Fruit fly (Drosophila melanogaster) whole organism, prepupa: ENCODE measurements around the gene CG2924.
A peak's percentile ranks its signal among the peaks of the same experiment; 100 is the strongest.

Experiments used
- Blimp-1 ChIP-seq: fragments of 200-800 bp; sonication (Bioruptor generic); optimal IDR thresholded peaks from 3 replicates; lab custom pipeline; 2017; ENCODE audit warnings: missing biosample characterization, missing genetic modification characterization, mild to moderate bottlenecking, moderate library complexity, missing genetic modification reagents
- CG10631 ChIP-seq: fragments of 200-800 bp; sonication (Bioruptor generic); optimal IDR thresholded peaks from 2 replicates; lab custom pipeline; 2016; ENCODE audit warnings: missing biosample characterization, missing genetic modification characterization
- CG11294 ChIP-seq: fragments of 200-800 bp; sonication (Bioruptor generic); IDR thresholded peaks from 2 replicates; pipeline ENCODE4 v1.3.6; 2022; ENCODE audit warnings: missing biosample characterization, missing genetic modification characterization
- CG11762 ChIP-seq: fragments of 200-800 bp; sonication (Bioruptor generic); optimal IDR thresholded peaks from 3 replicates; lab custom pipeline; 2016; ENCODE audit warnings: missing biosample characterization, missing genetic modification characterization; ENCODE audit not compliant: insufficient read depth
- CG11902 ChIP-seq: fragments of 200-800 bp; sonication (Bioruptor generic); optimal IDR thresholded peaks from 3 replicates; lab custom pipeline; 2016; ENCODE audit warnings: missing biosample characterization, missing genetic modification characterization
- CG15336 ChIP-seq: fragments of 200-800 bp; sonication (Bioruptor generic); IDR thresholded peaks from 2 replicates; pipeline ENCODE4 v1.3.6; 2022; ENCODE audit warnings: missing biosample characterization, missing genetic modification characterization
- CG1621 ChIP-seq: fragments of 200-800 bp; sonication (Bioruptor generic); optimal IDR thresholded peaks from 3 replicates; lab custom pipeline; 2018; ENCODE audit warnings: missing biosample characterization, mild to moderate bottlenecking, missing genetic modification characterization
- CG16779 ChIP-seq: fragments of 200-800 bp; sonication (Bioruptor generic); optimal IDR thresholded peaks from 3 replicates; lab custom pipeline; 2017; ENCODE audit warnings: missing biosample characterization, mild to moderate bottlenecking, missing genetic modification characterization
- CG3032 ChIP-seq: fragments of 200-800 bp; optimal IDR thresholded peaks from 2 replicates; lab custom pipeline; 2019; ENCODE audit warnings: missing biosample characterization, mild to moderate bottlenecking, missing genetic modification characterization, moderate library complexity
- CG31627 ChIP-seq: fragments of 200-800 bp; sonication (Bioruptor generic); optimal IDR thresholded peaks from 3 replicates; lab custom pipeline; 2016; ENCODE audit warnings: missing biosample characterization, missing genetic modification characterization
- CG32006 ChIP-seq: fragments of 200-800 bp; sonication (Bioruptor generic); optimal IDR thresholded peaks from 3 replicates; lab custom pipeline; 2017; ENCODE audit warnings: missing biosample characterization, mild to moderate bottlenecking, missing genetic modification characterization
- CG34406 ChIP-seq: fragments of 200-800 bp; sonication (Bioruptor generic); optimal IDR thresholded peaks from 3 replicates; lab custom pipeline; 2016; ENCODE audit warnings: missing biosample characterization, missing genetic modification characterization
- CG3919 ChIP-seq: fragments of 200-800 bp; sonication (Bioruptor generic); optimal IDR thresholded peaks from 3 replicates; lab custom pipeline; 2016; ENCODE audit warnings: missing biosample characterization, missing genetic modification characterization
- CG4318 ChIP-seq: fragments of 200-800 bp; sonication (Bioruptor generic); optimal IDR thresholded peaks from 3 replicates; lab custom pipeline; 2017; ENCODE audit warnings: missing biosample characterization, mild to moderate bottlenecking, missing genetic modification characterization
- CG6163 ChIP-seq: fragments of 200-800 bp; sonication (Bioruptor generic); IDR thresholded peaks from 3 replicates; pipeline ENCODE4 v1.3.6; 2022; ENCODE audit warnings: missing biosample characterization, missing genetic modification characterization
- CG6792 ChIP-seq: fragments of 200-800 bp; sonication (Bioruptor generic); optimal IDR thresholded peaks from 3 replicates; lab custom pipeline; 2016; ENCODE audit warnings: missing biosample characterization, missing genetic modification characterization
- CG6808 ChIP-seq: fragments of 200-800 bp; sonication (Bioruptor generic); optimal IDR thresholded peaks from 3 replicates; lab custom pipeline; 2017; ENCODE audit warnings: missing biosample characterization, missing genetic modification characterization, mild to moderate bottlenecking, moderate library complexity, missing genetic modification reagents
- CG6854 ChIP-seq: fragments of 200-800 bp; sonication (Bioruptor generic); optimal IDR thresholded peaks from 2 replicates; lab custom pipeline; 2017; ENCODE audit warnings: missing biosample characterization, mild to moderate bottlenecking, missing genetic modification characterization
- CG8319 ChIP-seq: fragments of 200-800 bp; sonication (Bioruptor generic); optimal IDR thresholded peaks from 3 replicates; lab custom pipeline; 2016; ENCODE audit warnings: missing biosample characterization, missing genetic modification characterization
- CG8632 ChIP-seq: fragments of 200-800 bp; sonication (Bioruptor generic); optimal IDR thresholded peaks from 3 replicates; lab custom pipeline; 2016; ENCODE audit warnings: missing biosample characterization, missing genetic modification characterization
- CG9139 ChIP-seq: fragments of 200-800 bp; sonication (Bioruptor generic); optimal IDR thresholded peaks from 3 replicates; lab custom pipeline; 2017; ENCODE audit warnings: missing biosample characterization, mild to moderate bottlenecking, missing genetic modification characterization
- Eip75B ChIP-seq: fragments of 200-800 bp; sonication (Bioruptor generic); optimal IDR thresholded peaks from 3 replicates; lab custom pipeline; 2016; ENCODE audit warnings: missing biosample characterization, missing genetic modification characterization
- Eip78C ChIP-seq: fragments of 200-800 bp; sonication (Bioruptor generic); peaks from one replicate; lab custom pipeline; 2016; ENCODE audit warnings: missing biosample characterization, missing genetic modification characterization
- Eip93F ChIP-seq: fragments of 200-800 bp; sonication (Bioruptor generic); optimal IDR thresholded peaks from 2 replicates; lab custom pipeline; 2016; ENCODE audit warnings: missing biosample characterization, mild to moderate bottlenecking, missing genetic modification characterization
- Ets21C ChIP-seq: fragments of 200-800 bp; sonication (Bioruptor generic); optimal IDR thresholded peaks from 3 replicates; lab custom pipeline; 2016; ENCODE audit warnings: missing biosample characterization, missing genetic modification characterization
- Ets96B ChIP-seq: fragments of 200-800 bp; optimal IDR thresholded peaks from 2 replicates; lab custom pipeline; 2019; ENCODE audit warnings: missing biosample characterization, mild to moderate bottlenecking, missing genetic modification characterization, moderate library complexity
- Gug ChIP-seq: fragments of 200-800 bp; sonication (Bioruptor generic); IDR thresholded peaks from 2 replicates; pipeline ENCODE4 v1.3.6; 2022; ENCODE audit warnings: missing biosample characterization, missing genetic modification characterization
- Hr38 ChIP-seq: sonication (Bioruptor generic); optimal IDR thresholded peaks from 2 replicates; lab custom pipeline; 2016; ENCODE audit warnings: missing biosample characterization, missing genetic modification characterization
- Hr39 ChIP-seq: fragments of 200-800 bp; sonication (Bioruptor generic); optimal IDR thresholded peaks from 2 replicates; lab custom pipeline; 2016; ENCODE audit warnings: missing biosample characterization, missing genetic modification characterization
- Hr4 ChIP-seq: fragments of 200-800 bp; sonication (Bioruptor generic); optimal IDR thresholded peaks from 3 replicates; lab custom pipeline; 2016; ENCODE audit warnings: missing biosample characterization, missing genetic modification characterization
- Lpt ChIP-seq: fragments of 200-800 bp; sonication (Bioruptor generic); optimal IDR thresholded peaks from 3 replicates; lab custom pipeline; 2016; ENCODE audit warnings: missing biosample characterization, missing genetic modification characterization
- Met ChIP-seq: fragments of 200-800 bp; sonication (Bioruptor generic); optimal IDR thresholded peaks from 3 replicates; lab custom pipeline; 2016; ENCODE audit warnings: missing biosample characterization, missing genetic modification characterization
- OdsH ChIP-seq: fragments of 200-800 bp; sonication (Bioruptor generic); optimal IDR thresholded peaks from 3 replicates; lab custom pipeline; 2016; ENCODE audit warnings: missing biosample characterization, missing genetic modification characterization
- Smox ChIP-seq: fragments of 200-800 bp; sonication (Bioruptor generic); optimal IDR thresholded peaks from 3 replicates; lab custom pipeline; 2016; ENCODE audit warnings: missing biosample characterization, missing genetic modification characterization
- Sox102F ChIP-seq: fragments of 200-800 bp; sonication (Bioruptor generic); optimal IDR thresholded peaks from 2 replicates; lab custom pipeline; 2016; ENCODE audit warnings: missing biosample characterization, mild to moderate bottlenecking, missing genetic modification characterization
- Sox14 ChIP-seq: fragments of 200-800 bp; sonication (Bioruptor generic); optimal IDR thresholded peaks from 3 replicates; lab custom pipeline; 2016; ENCODE audit warnings: missing biosample characterization, missing genetic modification characterization
- Sox15 ChIP-seq: fragments of 200-800 bp; sonication (Bioruptor generic); optimal IDR thresholded peaks from 3 replicates; lab custom pipeline; 2016; ENCODE audit warnings: missing biosample characterization, missing genetic modification characterization
- achi ChIP-seq: fragments of 200-800 bp; sonication (Bioruptor generic); optimal IDR thresholded peaks from 3 replicates; lab custom pipeline; 2016; ENCODE audit warnings: missing biosample characterization, missing genetic modification characterization
- acj6 ChIP-seq: fragments of 200-800 bp; sonication (Bioruptor generic); optimal IDR thresholded peaks from 3 replicates; lab custom pipeline; 2016; ENCODE audit warnings: missing biosample characterization, missing genetic modification characterization
- cyc ChIP-seq: fragments of 200-800 bp; sonication (Bioruptor generic); optimal IDR thresholded peaks from 3 replicates; lab custom pipeline; 2016; ENCODE audit warnings: missing biosample characterization, missing genetic modification characterization
- dac ChIP-seq: fragments of 200-800 bp; sonication (Bioruptor generic); optimal IDR thresholded peaks from 2 replicates; lab custom pipeline; 2017; ENCODE audit warnings: missing biosample characterization, mild to moderate bottlenecking, missing genetic modification characterization
- eg ChIP-seq: fragments of 200-800 bp; sonication (Bioruptor generic); IDR thresholded peaks from 3 replicates; pipeline ENCODE4 v1.3.6; 2022; ENCODE audit warnings: missing biosample characterization, missing genetic modification characterization
- esn ChIP-seq: fragments of 200-800 bp; sonication (Bioruptor generic); optimal IDR thresholded peaks from 2 replicates; lab custom pipeline; 2016; ENCODE audit warnings: missing biosample characterization, mild to moderate bottlenecking, missing genetic modification characterization, moderate library complexity
- fd85E ChIP-seq: fragments of 200-800 bp; sonication (Bioruptor generic); optimal IDR thresholded peaks from 3 replicates; lab custom pipeline; 2016; ENCODE audit warnings: missing biosample characterization, missing genetic modification characterization
- fkh ChIP-seq: fragments of 200-800 bp; sonication (Bioruptor generic); optimal IDR thresholded peaks from 3 replicates; lab custom pipeline; 2017; ENCODE audit warnings: missing biosample characterization, mild to moderate bottlenecking, missing genetic modification characterization, moderate library complexity
- lz ChIP-seq: fragments of 200-800 bp; sonication (Bioruptor generic); optimal IDR thresholded peaks from 3 replicates; lab custom pipeline; 2016; ENCODE audit warnings: missing biosample characterization, missing genetic modification characterization
- net ChIP-seq: fragments of 200-800 bp; sonication (Bioruptor generic); optimal IDR thresholded peaks from 3 replicates; lab custom pipeline; 2016; ENCODE audit warnings: missing biosample characterization, missing genetic modification characterization
- pdm3 ChIP-seq: fragments of 200-800 bp; sonication (Bioruptor generic); optimal IDR thresholded peaks from 3 replicates; lab custom pipeline; 2016; ENCODE audit warnings: missing biosample characterization, missing genetic modification characterization
- salr ChIP-seq, 2 experiments: fragments of 200-800 bp; sonication (Bioruptor generic); optimal IDR thresholded peaks; 3 replicates each; lab custom pipeline; 2016 to 2018; ENCODE audit warnings: missing biosample characterization in 2 of 2, missing genetic modification characterization in 2 of 2, mild to moderate bottlenecking in 1 of 2
- spab ChIP-seq: fragments of 200-800 bp; sonication (Bioruptor generic); optimal IDR thresholded peaks from 2 replicates; lab custom pipeline; 2017; ENCODE audit warnings: missing biosample characterization, mild to moderate bottlenecking, missing genetic modification characterization, missing genetic modification reagents
- ss ChIP-seq, 2 experiments: fragments of 200-800 bp; sonication (Bioruptor generic); optimal IDR thresholded peaks; 2 replicates in 1 of 2; 3 replicates in 1 of 2; lab custom pipeline; 2017 to 2018; ENCODE audit warnings: mild to moderate bottlenecking in 2 of 2, missing biosample characterization in 2 of 2, missing genetic modification characterization in 2 of 2, moderate library complexity in 1 of 2
- svp ChIP-seq: fragments of 200-800 bp; sonication (Bioruptor generic); peaks from one replicate; lab custom pipeline; 2016; ENCODE audit warnings: missing biosample characterization, missing genetic modification characterization
- topi ChIP-seq: fragments of 200-800 bp; sonication (Bioruptor generic); optimal IDR thresholded peaks from 3 replicates; lab custom pipeline; 2016; ENCODE audit warnings: missing biosample characterization, missing genetic modification characterization
- vri ChIP-seq: fragments of 200-800 bp; sonication (Bioruptor generic); optimal IDR thresholded peaks from 3 replicates; lab custom pipeline; 2016; ENCODE audit warnings: missing biosample characterization, mild to moderate bottlenecking, missing genetic modification characterization

The CG2924 gene

DNA sequence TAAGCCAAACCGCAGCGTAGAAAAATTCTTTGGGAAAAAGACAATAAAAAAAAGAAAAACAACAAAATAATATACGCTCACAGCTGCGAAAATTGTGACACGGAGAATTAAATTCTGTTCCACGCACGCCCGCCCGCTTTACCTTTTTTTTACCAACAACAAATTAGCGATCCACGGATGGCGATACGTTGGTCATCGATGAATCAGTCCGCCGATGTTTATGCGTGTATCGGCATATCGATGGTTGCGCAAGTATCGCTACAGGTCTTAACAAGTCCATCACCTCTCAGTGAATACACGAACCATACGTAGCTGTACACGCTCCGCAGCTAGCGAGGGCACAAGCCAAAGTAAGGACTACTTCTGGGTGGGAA, at the start of gene CG2924:
TSS of gene CG2924 (minus strand) at position 205 of the 374 bp plus-strand sequence.
- no peak for TF ChIP-seq Sox102F (GFP tag; lab: Kevin White, UChicago)
- no peak for TF ChIP-seq pdm3 (GFP tag; lab: Kevin White, UChicago)
- TF ChIP-seq CG1621, result peak; percentile 96
- TF ChIP-seq CG6808 (GFP tag; lab: Kevin White, UChicago), result no peak
- TF ChIP-seq net (GFP tag; lab: Kevin White, UChicago), result no peak
- no peak for TF ChIP-seq fkh
- no peak for TF ChIP-seq CG6854
- TF ChIP-seq CG3919 (GFP tag; lab: Kevin White, UChicago), result peak; percentile 33
- TF ChIP-seq CG34406 (GFP tag; lab: Kevin White, UChicago), result no peak
- peak; percentile 68 for TF ChIP-seq Eip78C
- TF ChIP-seq Met, result no peak
- TF ChIP-seq topi (GFP tag; lab: Kevin White, UChicago), result peak; percentile 34
- peak; percentile 12 for TF ChIP-seq CG11902 (GFP tag; lab: Kevin White, UChicago)
- TF ChIP-seq acj6, result no peak
- peak; percentile 41 for TF ChIP-seq lz
- no peak for TF ChIP-seq CG11762
- no peak for TF ChIP-seq salr (GFP tag; optimal IDR thresholded peaks at IDR 0.05; lab: Kevin White, UChicago)
- no peak for TF ChIP-seq CG16779 (tag; lab: Kevin White, UChicago)
- TF ChIP-seq Ets96B (tag; lab: Kevin White, UChicago), result no peak
- no peak for TF ChIP-seq Eip93F (GFP tag; lab: Kevin White, UChicago)
- TF ChIP-seq CG8319 (GFP tag; lab: Kevin White, UChicago), result no peak
- TF ChIP-seq Sox15 (GFP tag; lab: Kevin White, UChicago), result no peak
- TF ChIP-seq CG3032 (tag; lab: Kevin White, UChicago), result peak; percentile 11
- TF ChIP-seq Ets21C (GFP tag; lab: Kevin White, UChicago), result peak; percentile 26
- no peak for TF ChIP-seq Gug (GFP tag; lab: Robert Waterston, UW)
- peak; percentile 50 for TF ChIP-seq svp (GFP tag; lab: Kevin White, UChicago)
- TF ChIP-seq CG32006 (GFP tag; lab: Kevin White, UChicago), result no peak
- TF ChIP-seq esn, result peak; percentile 34
- TF ChIP-seq Blimp-1 (GFP tag; lab: Kevin White, UChicago), result no peak
- no peak for TF ChIP-seq eg (GFP tag; lab: Robert Waterston, UW)
- no peak for TF ChIP-seq Smox (GFP tag; lab: Kevin White, UChicago)
- no peak for TF ChIP-seq ss (GFP tag; optimal IDR thresholded peaks at IDR 0.05; lab: Kevin White, UChicago)
- 0 out of 2 replicates have a peak, but pooled peaks have one; percentile 15 for TF ChIP-seq CG11294 (GFP tag; lab: Robert Waterston, UW)
- TF ChIP-seq CG6792 (GFP tag; lab: Kevin White, UChicago), result no peak
- peak; percentile 56 for TF ChIP-seq cyc (GFP tag; lab: Kevin White, UChicago)
- peak; percentile 21; the same call in 1 of the 3 replicates for TF ChIP-seq CG6163 (GFP tag; lab: Robert Waterston, UW)
- no peak for TF ChIP-seq CG8632 (GFP tag; lab: Kevin White, UChicago)
- no peak for TF ChIP-seq fd85E (GFP tag; lab: Kevin White, UChicago)
- no peak for TF ChIP-seq Hr4 (GFP tag; lab: Kevin White, UChicago)
- TF ChIP-seq Hr38, result no peak
- peak; percentile 11 for TF ChIP-seq Sox14
- TF ChIP-seq OdsH (GFP tag; lab: Kevin White, UChicago), result no peak
- peak; percentile 57 for TF ChIP-seq CG31627
- TF ChIP-seq CG9139, result no peak
- no peak for TF ChIP-seq Hr39
- no peak for TF ChIP-seq spab (GFP tag; lab: Kevin White, UChicago)
- peak; percentile 16; the same call in 1 of the 2 replicates for TF ChIP-seq CG15336 (GFP tag; lab: Robert Waterston, UW)
- TF ChIP-seq CG10631 (GFP tag; lab: Kevin White, UChicago), result no peak
- no peak for TF ChIP-seq achi (GFP tag; lab: Kevin White, UChicago)
- TF ChIP-seq Eip75B, result no peak
- no peak for TF ChIP-seq Lpt (GFP tag; lab: Kevin White, UChicago)
- TF ChIP-seq dac (GFP tag; lab: Kevin White, UChicago), result no peak
- no peak for TF ChIP-seq vri (GFP tag; lab: Kevin White, UChicago)
- TF ChIP-seq CG4318 (GFP tag; lab: Kevin White, UChicago), result no peak
